Worm (Caenorhabditis elegans) whole organism, early embryonic: ENCODE data around the gene tyr-2.

Experiments used
- B0310.2 ChIP-seq: sonication (generic microtip); optimal IDR thresholded peaks from 2 replicates; lab custom pipeline; 2016; ENCODE audit warnings: mild to moderate bottlenecking, missing genetic modification characterization, missing compliant biosample characterization
- ama-1 ChIP-seq: fragments of 150-350 bp; optimal IDR thresholded peaks from 2 replicates; lab custom pipeline; 2014
- flt-1 ChIP-seq: fragments of 200-800 bp; sonication (Bioruptor generic); IDR thresholded peaks from 2 replicates; pipeline ENCODE4 v1.3.6; 2022; ENCODE audit warnings: missing genetic modification characterization, missing compliant biosample characterization
- hmg-4 ChIP-seq: fragments of 200-800 bp; sonication (Bioruptor generic); optimal IDR thresholded peaks from 2 replicates; lab custom pipeline; 2018; ENCODE audit warnings: mild to moderate bottlenecking, missing genetic modification characterization, missing compliant biosample characterization
- tra-4 ChIP-seq: sonication (generic microtip); optimal IDR thresholded peaks from 2 replicates; lab custom pipeline; 2017; ENCODE audit warnings: missing genetic modification characterization, missing compliant biosample characterization

DNA sequence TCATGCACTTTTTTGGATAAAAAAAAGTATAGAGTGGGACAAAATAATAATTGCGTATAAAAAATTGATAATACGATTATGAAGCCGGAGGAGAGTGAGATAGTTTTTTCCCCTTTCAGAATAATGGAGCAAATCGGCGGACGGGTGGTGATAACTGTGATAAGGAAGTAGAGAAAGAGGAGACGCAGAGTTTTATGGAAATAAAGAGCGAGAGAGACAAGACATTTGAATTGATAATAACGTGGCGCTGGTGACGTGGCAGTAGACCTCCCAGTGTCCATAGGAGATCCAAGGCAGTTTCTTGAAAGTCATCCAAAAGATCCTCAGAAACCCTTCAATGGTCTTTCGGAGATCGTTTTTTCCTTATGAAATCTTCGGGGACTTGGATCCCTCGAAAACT, 10.2 kb upstream of the tyr-2 start:
- TF ChIP-seq ama-1 (lab: Kevin White, UChicago), result no peak
- TF ChIP-seq hmg-4 (GFP tag; lab: Kevin White, UChicago), result no peak
- TF ChIP-seq flt-1 (GFP tag; lab: Robert Waterston, UW), result no peak
- no peak for TF ChIP-seq tra-4 (tag; lab: Kevin White, UChicago)
- no peak for TF ChIP-seq B0310.2 (tag; lab: Kevin White, UChicago)
